Worm (Caenorhabditis elegans): Measurements from ENCODE around the gene K07C5.9.

K07C5.9 gene

ce11 chrV:10393708-10394107 lies 43.8 kb upstream of the K07C5.9 start:
- no peak for TF ChIP-seq ceh-62 (tag; optimal IDR thresholded peaks at IDR 0.05)
- TF ChIP-seq ceh-28 (tag; optimal IDR thresholded peaks at IDR 0.05) = no peak
- TF ChIP-seq pqm-1 (tag; optimal IDR thresholded peaks at IDR 0.05) = no peak
- TF ChIP-seq lir-3 (tag; optimal IDR thresholded peaks at IDR 0.05) = no peak
- TF ChIP-seq fos-1 (tag; optimal IDR thresholded peaks at IDR 0.05) = no peak
- TF ChIP-seq set-16 (GFP tag; IDR thresholded peaks at IDR 0.05) = peak; percentile 87; the same call in 1 of the 2 replicates

- TF ChIP-seq set-16 (GFP tag; IDR thresholded peaks at IDR 0.05) (no peak), mxl-3 (GFP tag; optimal IDR thresholded peaks at IDR 0.05) (peak; percentile 12), sdz-12 (GFP tag; optimal IDR thresholded peaks at IDR 0.05) (no peak), F10B5.3 (tag; optimal IDR thresholded peaks at IDR 0.05) (no peak), Y105C5A.15 (GFP tag; IDR thresholded peaks at IDR 0.05) (no peak), F44E2.7 (GFP tag; IDR thresholded peaks at IDR 0.05) (no peak), unc-62 (GFP tag; optimal IDR thresholded peaks at IDR 0.05 in 1 of 2) (peak in 1 of 2 experiments; percentile 56), unc-62 (tag; optimal IDR thresholded peaks at IDR 0.05) (no peak), lin-39 (tag; optimal IDR thresholded peaks at IDR 0.05) (no peak), ceh-28 (tag; optimal IDR thresholded peaks at IDR 0.05) (no peak), nhr-42 (GFP tag; IDR thresholded peaks at IDR 0.05) (no peak), dmd-9 (GFP tag; IDR thresholded peaks at IDR 0.05) (no peak), nhr-28 (tag; optimal IDR thresholded peaks at IDR 0.05) (peak; percentile 88), madf-9 (GFP tag; conservative IDR thresholded peaks at IDR 0.05) (no peak), nhr-25 (tag; optimal IDR thresholded peaks at IDR 0.05; ENCODE audit: borderline replicate concordance, insufficient read depth) (no peak)
Observed at ce11 chrV:10388318-10388717, 38.4 kb upstream of the K07C5.9 start, which contains the start of gene AC3.5. AC3.5 (plus strand) TSS chrV:10388527.

- TF ChIP-seq unc-62 (GFP tag; optimal IDR thresholded peaks at IDR 0.05 in 1 of 2) (peak in 1 of 2 experiments; percentile 2), unc-62 (tag; optimal IDR thresholded peaks at IDR 0.05) (no peak), nhr-102 (tag; optimal IDR thresholded peaks at IDR 0.05) (no peak), tra-1 (GFP tag; IDR thresholded peaks at IDR 0.05) (no peak), dmd-8 (GFP tag; IDR thresholded peaks at IDR 0.05) (no peak), ces-1 (GFP tag; optimal IDR thresholded peaks at IDR 0.05) (no peak), pha-4 (GFP tag; IDR thresholded peaks at IDR 0.05) (no peak), pha-4 (tag; optimal IDR thresholded peaks at IDR 0.05) (no peak), nhr-28 (tag; optimal IDR thresholded peaks at IDR 0.05) (peak; percentile 31)
Observed at ce11 chrV:10387412-10387811, 37.5 kb upstream of the K07C5.9 start.

ce11 chrV:10383950-10384349 lies 34.0 kb upstream of the K07C5.9 start, which contains the start of gene spe-10:
spe-10 (plus strand) TSS chrV:10384250.
- no peak for TF ChIP-seq skn-1 (tag; optimal IDR thresholded peaks at IDR 0.05)
- no peak for TF ChIP-seq dmd-9 (GFP tag; IDR thresholded peaks at IDR 0.05)
- no peak for TF ChIP-seq lin-1 (GFP tag; IDR thresholded peaks at IDR 0.05)
- TF ChIP-seq sdz-12 (GFP tag; optimal IDR thresholded peaks at IDR 0.05) = no peak
- no peak for TF ChIP-seq lir-3 (tag; optimal IDR thresholded peaks at IDR 0.05)
- no peak for TF ChIP-seq F44E2.7 (GFP tag; IDR thresholded peaks at IDR 0.05)
- TF ChIP-seq nhr-11 (tag; optimal IDR thresholded peaks at IDR 0.05) = no peak
- no peak for TF ChIP-seq ctbp-1 (GFP tag; IDR thresholded peaks at IDR 0.05)
- TF ChIP-seq pqm-1 (tag; optimal IDR thresholded peaks at IDR 0.05) = no peak
- no peak for TF ChIP-seq Y5F2A.4 (GFP tag; optimal IDR thresholded peaks at IDR 0.05)
- no peak for TF ChIP-seq F37D6.2 (tag; optimal IDR thresholded peaks at IDR 0.05)
- no peak for TF ChIP-seq hlh-30 (tag; optimal IDR thresholded peaks at IDR 0.05; ENCODE audit: insufficient read depth)
- TF ChIP-seq nhr-76 (tag; optimal IDR thresholded peaks at IDR 0.05) = no peak
- TF ChIP-seq F26F4.8 (GFP tag; conservative IDR thresholded peaks at IDR 0.05) = no peak
- no peak for TF ChIP-seq mep-1 (tag; optimal IDR thresholded peaks at IDR 0.05)
- TF ChIP-seq lin-15B (tag; optimal IDR thresholded peaks at IDR 0.05) = no peak
- TF ChIP-seq cey-2 (tag; optimal IDR thresholded peaks at IDR 0.05; ENCODE audit: borderline replicate concordance, insufficient read depth) = no peak
- no peak for TF ChIP-seq dve-1 (tag; optimal IDR thresholded peaks at IDR 0.05; ENCODE audit: insufficient read depth)
- no peak for TF ChIP-seq nhr-102 (tag; optimal IDR thresholded peaks at IDR 0.05)
